Worm (Caenorhabditis elegans) whole organism, L2 larva: Measurements from ENCODE around the gene Y40C5A.4.

Experiments used
- C34F6.9 ChIP-seq: fragments of 150-350 bp; optimal IDR thresholded peaks from 2 replicates; lab custom pipeline; 2014; ENCODE audit warnings: missing biosample characterization, missing genetic modification characterization
- F13H6.1 ChIP-seq: sonication (generic microtip); optimal IDR thresholded peaks from 2 replicates; lab custom pipeline; 2016; ENCODE audit warnings: missing genetic modification characterization, missing compliant biosample characterization
- R02D3.7 ChIP-seq: fragments of 150-350 bp; optimal IDR thresholded peaks from 2 replicates; lab custom pipeline; 2014; ENCODE audit warnings: missing biosample characterization, missing genetic modification characterization
- Y55F3AM.14 ChIP-seq: fragments of 200-800 bp; sonication (Bioruptor generic); optimal IDR thresholded peaks from 2 replicates; lab custom pipeline; 2018; ENCODE audit warnings: mild to moderate bottlenecking, missing genetic modification characterization, missing compliant biosample characterization
- ZK546.5 ChIP-seq: sonication (generic microtip); optimal IDR thresholded peaks from 2 replicates; lab custom pipeline; 2017; ENCODE audit warnings: missing biosample characterization, missing genetic modification characterization
- aly-2 ChIP-seq: fragments of 150-350 bp; optimal IDR thresholded peaks from 2 replicates; lab custom pipeline; 2014; ENCODE audit warnings: missing biosample characterization, missing genetic modification characterization
- ama-1 ChIP-seq: fragments of 150-350 bp; optimal IDR thresholded peaks from 2 replicates; lab custom pipeline; 2018; ENCODE audit warnings: inconsistent platforms
- ceh-82 ChIP-seq: fragments of 150-350 bp; optimal IDR thresholded peaks from 2 replicates; lab custom pipeline; 2014; ENCODE audit warnings: missing biosample characterization, missing genetic modification characterization
- crh-2 ChIP-seq: sonication (generic microtip); optimal IDR thresholded peaks from 2 replicates; lab custom pipeline; 2017; ENCODE audit warnings: missing biosample characterization, missing genetic modification characterization
- dmd-4 ChIP-seq: sonication (generic microtip); optimal IDR thresholded peaks from 2 replicates; lab custom pipeline; 2017; ENCODE audit warnings: missing biosample characterization, missing genetic modification characterization
- egl-27 ChIP-seq: sonication (generic microtip); optimal IDR thresholded peaks from 3 replicates; lab custom pipeline; 2017; ENCODE audit warnings: missing biosample characterization, missing genetic modification reagents, missing genetic modification characterization
- elt-3 ChIP-seq: sonication (generic microtip); optimal IDR thresholded peaks from 2 replicates; lab custom pipeline; 2017; ENCODE audit warnings: missing biosample characterization, missing genetic modification characterization
- fos-1 ChIP-seq: fragments of 150-350 bp; optimal IDR thresholded peaks from 2 replicates; lab custom pipeline; 2014; ENCODE audit warnings: missing biosample characterization, missing genetic modification characterization
- lin-11 ChIP-seq: fragments of 150-350 bp; sonication (generic microtip); optimal IDR thresholded peaks from 2 replicates; lab custom pipeline; 2014; ENCODE audit warnings: missing biosample characterization, missing genetic modification characterization, inconsistent platforms, mixed read lengths
- lin-13 ChIP-seq: fragments of 150-350 bp; optimal IDR thresholded peaks from 2 replicates; lab custom pipeline; 2014; ENCODE audit warnings: missing biosample characterization, missing genetic modification reagents, missing genetic modification characterization
- lin-39 ChIP-seq: fragments of 150-350 bp; optimal IDR thresholded peaks from 2 replicates; lab custom pipeline; 2014; ENCODE audit warnings: missing biosample characterization, missing genetic modification reagents, missing genetic modification characterization
- lsy-2 ChIP-seq, 2 experiments: fragments of 150-350 bp in 1 of 2; sonication (generic microtip) in 1 of 2; optimal IDR thresholded peaks; 2 replicates each; lab custom pipeline; 2014 to 2017; ENCODE audit warnings: missing biosample characterization in 2 of 2, missing genetic modification characterization in 2 of 2
- mdl-1 ChIP-seq, 2 experiments: fragments of 150-350 bp in 1 of 2; sonication (generic microtip) in 1 of 2; optimal IDR thresholded peaks; 2 replicates each; lab custom pipeline; 2017; ENCODE audit warnings: missing biosample characterization in 2 of 2, missing genetic modification characterization in 2 of 2
- nhr-10 ChIP-seq: sonication (generic microtip); optimal IDR thresholded peaks from 2 replicates; lab custom pipeline; 2017; ENCODE audit warnings: missing biosample characterization, missing genetic modification characterization
- nhr-11 ChIP-seq: fragments of 150-350 bp; optimal IDR thresholded peaks from 2 replicates; lab custom pipeline; 2014; ENCODE audit warnings: missing biosample characterization, missing genetic modification characterization
- nhr-12 ChIP-seq: fragments of 150-350 bp; optimal IDR thresholded peaks from 2 replicates; lab custom pipeline; 2014; ENCODE audit warnings: missing biosample characterization, missing genetic modification characterization
- nhr-129 ChIP-seq: fragments of 150-350 bp; optimal IDR thresholded peaks from 2 replicates; lab custom pipeline; 2014; ENCODE audit warnings: missing biosample characterization, missing genetic modification characterization
- nhr-21 ChIP-seq: fragments of 150-350 bp; optimal IDR thresholded peaks from 2 replicates; lab custom pipeline; 2014; ENCODE audit warnings: missing biosample characterization, missing genetic modification characterization
- nhr-23 ChIP-seq: fragments of 150-350 bp; optimal IDR thresholded peaks from 2 replicates; lab custom pipeline; 2014; ENCODE audit warnings: missing biosample characterization, missing genetic modification reagents, missing genetic modification characterization
- nhr-237 ChIP-seq: fragments of 150-350 bp; optimal IDR thresholded peaks from 2 replicates; lab custom pipeline; 2014; ENCODE audit warnings: missing biosample characterization, missing genetic modification characterization
- nhr-6 ChIP-seq: fragments of 150-350 bp; optimal IDR thresholded peaks from 2 replicates; lab custom pipeline; 2014; ENCODE audit warnings: missing biosample characterization, missing genetic modification characterization
- peb-1 ChIP-seq: fragments of 150-350 bp; optimal IDR thresholded peaks from 2 replicates; lab custom pipeline; 2014; ENCODE audit warnings: missing biosample characterization, missing genetic modification characterization
- sem-4 ChIP-seq: fragments of 150-350 bp; optimal IDR thresholded peaks from 2 replicates; lab custom pipeline; 2014; ENCODE audit warnings: missing biosample characterization, missing genetic modification reagents, missing genetic modification characterization
- sma-3 ChIP-seq: sonication (generic microtip); optimal IDR thresholded peaks from 2 replicates; lab custom pipeline; 2016; ENCODE audit warnings: missing genetic modification reagents, missing genetic modification characterization, missing compliant biosample characterization
- sma-9 ChIP-seq, 2 experiments: fragments of 150-350 bp in 1 of 2; sonication (generic microtip) in 1 of 2; optimal IDR thresholded peaks; 2 replicates each; lab custom pipeline; 2014 to 2016; ENCODE audit warnings: missing genetic modification characterization in 2 of 2, mild to moderate bottlenecking in 1 of 2, missing biosample characterization in 1 of 2, missing compliant biosample characterization in 1 of 2, missing genetic modification reagents in 1 of 2, moderate library complexity in 1 of 2
- unc-55 ChIP-seq: fragments of 150-350 bp; sonication (generic microtip); optimal IDR thresholded peaks from 3 replicates; lab custom pipeline; 2014; ENCODE audit warnings: missing biosample characterization, missing genetic modification reagents, missing genetic modification characterization
- unc-62 ChIP-seq: fragments of 150-350 bp; optimal IDR thresholded peaks from 2 replicates; lab custom pipeline; 2014; ENCODE audit warnings: missing biosample characterization, missing genetic modification reagents, missing genetic modification characterization
- zag-1 ChIP-seq: fragments of 150-350 bp; optimal IDR thresholded peaks from 2 replicates; lab custom pipeline; 2014; ENCODE audit warnings: missing biosample characterization, missing genetic modification characterization
- ztf-1 ChIP-seq: fragments of 200-800 bp; sonication (Bioruptor generic); conservative IDR thresholded peaks from 2 replicates; pipeline ENCODE4 v1.3.6; 2022; ENCODE audit warnings: missing genetic modification characterization, missing compliant biosample characterization
- ztf-4 ChIP-seq: fragments of 150-350 bp; optimal IDR thresholded peaks from 2 replicates; lab custom pipeline; 2014; ENCODE audit warnings: missing biosample characterization, missing genetic modification characterization

Gene Y40C5A.4

DNA sequence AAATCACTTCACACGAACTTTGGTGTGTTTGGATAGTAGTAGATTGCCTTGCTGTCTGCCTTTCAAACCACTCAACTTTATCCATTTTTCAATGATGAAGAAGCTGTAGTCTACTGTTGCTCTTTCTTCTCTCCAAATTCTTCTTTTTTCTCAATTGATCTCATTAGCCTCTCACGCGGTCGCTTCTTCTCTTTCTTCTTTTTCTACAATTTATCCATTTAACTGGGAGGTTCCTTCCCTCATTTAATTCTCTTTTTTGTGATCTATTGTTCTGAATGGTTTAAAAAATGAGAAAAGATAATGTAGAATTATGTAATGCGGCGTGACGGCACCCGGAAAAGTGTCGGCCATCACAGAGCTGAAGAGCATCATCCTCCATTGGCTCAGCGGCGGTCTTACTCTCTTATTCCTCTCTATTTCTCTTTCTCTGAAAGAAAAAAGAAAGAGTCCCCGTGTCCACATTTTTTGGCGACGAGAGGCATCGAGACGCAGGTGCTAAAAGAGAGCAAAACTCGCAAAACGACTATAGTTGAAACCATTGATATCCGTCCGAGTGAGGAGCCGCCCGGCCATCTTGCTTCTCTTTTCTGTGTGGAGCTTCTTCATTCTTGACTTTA lies 35.7 kb upstream of the Y40C5A.4 start:
- TF ChIP-seq nhr-129 (tag; lab: Kevin White, UChicago): peak; percentile 40
- peak in 1 of 2 experiments; percentile 17 for TF ChIP-seq lsy-2 (tag; optimal IDR thresholded peaks at IDR 0.05; lab: Kevin White, UChicago)
- peak; percentile 23 for TF ChIP-seq C34F6.9 (tag; lab: Kevin White, UChicago)
- peak in 1 of 2 experiments; percentile 8 for TF ChIP-seq mdl-1 (tag; optimal IDR thresholded peaks at IDR 0.05; lab: Kevin White, UChicago)
- TF ChIP-seq nhr-6 (tag; lab: Kevin White, UChicago): no peak
- TF ChIP-seq F13H6.1 (tag; lab: Kevin White, UChicago): peak; percentile 55
- peak; percentile 59 for TF ChIP-seq sma-9 (GFP tag; optimal IDR thresholded peaks at IDR 0.05; lab: Kevin White, UChicago)
- TF ChIP-seq sma-9 (tag; optimal IDR thresholded peaks at IDR 0.05; lab: Kevin White, UChicago): no peak
- TF ChIP-seq unc-55: peak; percentile 50
- no peak for TF ChIP-seq lin-11
- TF ChIP-seq, all 48 proteins: peak for 7

DNA sequence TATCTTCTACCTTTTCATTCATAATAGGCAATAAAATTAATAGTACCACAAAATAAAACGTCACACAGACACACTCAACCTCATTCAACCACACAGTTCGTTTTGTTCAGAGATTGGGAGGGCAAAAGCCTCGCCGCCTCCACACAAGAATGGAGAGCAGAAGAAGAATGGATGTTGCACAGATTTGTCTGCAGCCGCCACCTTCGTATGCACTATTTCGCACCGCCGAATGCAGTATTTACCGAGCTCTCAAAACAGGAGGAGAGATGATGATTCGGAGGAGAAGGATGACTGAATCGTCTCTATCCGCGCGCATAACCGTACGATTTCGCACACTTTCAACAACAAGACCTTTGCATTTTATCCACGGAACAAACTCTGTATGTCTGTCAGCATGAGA lies 32.6 kb upstream of the Y40C5A.4 start:
- TF ChIP-seq nhr-11 (tag; lab: Kevin White, UChicago): no peak
- TF ChIP-seq nhr-23 (tag; lab: Kevin White, UChicago): no peak
- TF ChIP-seq ceh-82 (tag; lab: Kevin White, UChicago): no peak
- no peak for TF ChIP-seq F13H6.1 (tag; lab: Kevin White, UChicago)
- TF ChIP-seq peb-1 (tag; lab: Kevin White, UChicago): no peak
- peak; percentile 41 for TF ChIP-seq nhr-129 (tag; lab: Kevin White, UChicago)
- TF ChIP-seq unc-62 (GFP tag; lab: Kevin White, UChicago): no peak
- TF ChIP-seq crh-2: no peak
- TF ChIP-seq nhr-10: no peak
- no peak for TF ChIP-seq fos-1 (tag; lab: Kevin White, UChicago)
- no peak for TF ChIP-seq dmd-4 (tag; lab: Kevin White, UChicago)
- TF ChIP-seq sem-4: no peak
- no peak for TF ChIP-seq ztf-4 (tag; lab: Kevin White, UChicago)
- no peak for TF ChIP-seq C34F6.9 (tag; lab: Kevin White, UChicago)
- TF ChIP-seq Y55F3AM.14 (GFP tag; lab: Kevin White, UChicago): peak; percentile 14
- TF ChIP-seq ama-1 (lab: Kevin White, UChicago): peak; percentile 3
- no peak for TF ChIP-seq elt-3 (tag; lab: Kevin White, UChicago)
- TF ChIP-seq sma-3 (GFP tag; lab: Kevin White, UChicago): no peak
- no peak for TF ChIP-seq ztf-1

DNA sequence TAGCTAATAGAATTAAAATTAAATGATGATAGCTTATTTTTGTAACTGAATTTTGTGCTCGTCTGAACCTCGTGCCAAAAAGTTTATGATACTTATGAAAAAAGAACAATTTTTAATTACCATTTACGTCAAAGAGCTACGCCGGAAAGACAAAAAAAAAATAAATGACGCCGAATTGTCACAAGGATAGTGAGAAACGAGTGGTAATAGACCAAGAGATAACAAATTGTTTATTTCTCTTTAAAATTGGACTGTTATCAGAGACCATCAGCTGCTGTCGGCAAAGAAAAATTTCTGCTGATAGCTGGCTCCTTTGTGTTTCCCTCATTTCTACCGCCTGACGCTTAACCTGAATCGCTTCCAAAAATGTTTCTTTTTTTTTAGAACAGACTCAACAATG lies 28.8 kb upstream of the Y40C5A.4 start, which contains the start of gene pitr-1:
TSS of gene pitr-1 (plus strand) at position 386 of the 400 bp plus-strand sequence.
- no peak for TF ChIP-seq egl-27 (tag; lab: Kevin White, UChicago)
- TF ChIP-seq crh-2: peak; percentile 18
- TF ChIP-seq sma-9 (GFP tag; optimal IDR thresholded peaks at IDR 0.05; lab: Kevin White, UChicago): peak; percentile 73
- TF ChIP-seq sma-9 (tag; optimal IDR thresholded peaks at IDR 0.05; lab: Kevin White, UChicago): no peak
- no peak for TF ChIP-seq nhr-12 (tag; lab: Kevin White, UChicago)
- TF ChIP-seq ZK546.5 (tag; lab: Kevin White, UChicago): no peak
- peak; percentile 43 for TF ChIP-seq fos-1 (tag; lab: Kevin White, UChicago)
- TF ChIP-seq elt-3 (tag; lab: Kevin White, UChicago): no peak
- no peak for TF ChIP-seq nhr-237 (tag; lab: Kevin White, UChicago)
- TF ChIP-seq nhr-21 (tag; lab: Kevin White, UChicago): no peak
- peak; percentile 25 for TF ChIP-seq nhr-129 (tag; lab: Kevin White, UChicago)
- no peak for TF ChIP-seq mdl-1 (tag; optimal IDR thresholded peaks at IDR 0.05; lab: Kevin White, UChicago)
- TF ChIP-seq nhr-23 (tag; lab: Kevin White, UChicago): no peak
- TF ChIP-seq lsy-2 (tag; optimal IDR thresholded peaks at IDR 0.05; lab: Kevin White, UChicago): peak in 1 of 2 experiments; percentile 6
- no peak for TF ChIP-seq unc-62 (GFP tag; lab: Kevin White, UChicago)
- TF ChIP-seq, all 48 proteins: peak for 5

DNA sequence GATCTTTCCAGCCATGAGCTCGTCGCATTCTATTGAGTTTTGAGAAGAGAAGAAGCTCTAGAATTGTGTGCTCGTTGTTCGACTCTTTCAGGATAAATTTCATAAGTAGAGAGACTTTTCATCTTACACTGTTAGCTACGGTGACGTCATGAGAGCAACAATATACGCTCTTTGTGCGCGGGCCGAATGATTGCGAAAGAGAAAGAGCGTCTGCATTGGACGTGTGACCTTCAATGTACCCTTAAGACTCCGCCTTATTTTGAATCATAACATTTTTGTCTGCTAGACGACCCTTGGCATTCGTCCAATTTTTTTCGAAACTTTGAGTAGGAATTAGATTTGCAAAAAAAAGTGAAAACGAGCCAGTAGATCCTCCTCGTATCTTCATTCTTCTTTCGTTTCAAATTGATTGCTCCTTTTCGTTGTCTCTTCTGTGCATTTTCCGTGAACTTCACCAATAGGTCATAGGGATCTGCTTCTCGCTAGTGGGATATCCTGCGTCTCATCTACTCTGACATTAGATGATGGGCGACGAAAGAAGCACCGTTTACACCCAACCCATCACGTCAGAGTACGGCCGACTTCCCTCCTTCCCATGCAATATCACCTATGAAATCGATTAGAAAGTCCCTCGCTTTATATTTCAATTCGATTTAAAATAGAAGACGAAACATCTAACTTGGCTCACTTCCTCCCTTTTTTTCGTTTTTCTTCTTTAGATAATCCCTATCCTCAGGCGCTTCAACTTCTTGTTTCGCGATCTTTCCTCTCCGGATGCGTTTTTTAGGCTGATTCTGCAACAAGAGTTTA lies 26.8 kb upstream of the Y40C5A.4 start:
- TF ChIP-seq lin-39 (tag; lab: Kevin White, UChicago) (no peak), ceh-82 (tag; lab: Kevin White, UChicago) (no peak), aly-2 (tag; lab: Kevin White, UChicago) (no peak), unc-55 (peak; percentile 61), fos-1 (tag; lab: Kevin White, UChicago) (peak; percentile 10), egl-27 (tag; lab: Kevin White, UChicago) (peak; percentile 17), nhr-11 (tag; lab: Kevin White, UChicago) (no peak), zag-1 (tag; lab: Kevin White, UChicago) (peak; percentile 33), mdl-1 (tag; optimal IDR thresholded peaks at IDR 0.05; lab: Kevin White, UChicago) (peak in 1 of 2 experiments; percentile 9), lin-13 (GFP tag; lab: Kevin White, UChicago) (peak; percentile 27), lsy-2 (tag; optimal IDR thresholded peaks at IDR 0.05; lab: Kevin White, UChicago) (peak in 1 of 2 experiments; percentile 50), R02D3.7 (tag; lab: Kevin White, UChicago) (no peak), C34F6.9 (tag; lab: Kevin White, UChicago) (peak; percentile 63), F13H6.1 (tag; lab: Kevin White, UChicago) (peak; percentile 48), nhr-129 (tag; lab: Kevin White, UChicago) (peak; percentile 83), nhr-6 (tag; lab: Kevin White, UChicago) (peak; percentile 40), lin-11 (peak; percentile 25), sma-9 (GFP tag; optimal IDR thresholded peaks at IDR 0.05; lab: Kevin White, UChicago) (peak; percentile 89), sma-9 (tag; optimal IDR thresholded peaks at IDR 0.05; lab: Kevin White, UChicago) (no peak), crh-2 (peak; percentile 51)
- TF ChIP-seq, all 48 proteins: peak for 14
